Fruit fly (Drosophila melanogaster) whole organism, prepupa: ENCODE data around the gene CG11000.

Source experiments
- Blimp-1 ChIP-seq: fragments of 200-800 bp; sonication (Bioruptor generic); optimal IDR thresholded peaks from 3 replicates; lab custom pipeline; 2017; ENCODE audit warnings: missing biosample characterization, missing genetic modification characterization, mild to moderate bottlenecking, moderate library complexity, missing genetic modification reagents
- CG10631 ChIP-seq: fragments of 200-800 bp; sonication (Bioruptor generic); optimal IDR thresholded peaks from 2 replicates; lab custom pipeline; 2016; ENCODE audit warnings: missing biosample characterization, missing genetic modification characterization
- CG10669 ChIP-seq: fragments of 200-800 bp; sonication (Bioruptor generic); optimal IDR thresholded peaks from 3 replicates; lab custom pipeline; 2018; ENCODE audit warnings: missing biosample characterization, mild to moderate bottlenecking, missing genetic modification characterization, moderate library complexity
- CG11294 ChIP-seq: fragments of 200-800 bp; sonication (Bioruptor generic); IDR thresholded peaks from 2 replicates; pipeline ENCODE4 v1.3.6; 2022; ENCODE audit warnings: missing biosample characterization, missing genetic modification characterization
- CG11762 ChIP-seq: fragments of 200-800 bp; sonication (Bioruptor generic); optimal IDR thresholded peaks from 3 replicates; lab custom pipeline; 2016; ENCODE audit warnings: missing biosample characterization, missing genetic modification characterization; ENCODE audit not compliant: insufficient read depth
- CG11902 ChIP-seq: fragments of 200-800 bp; sonication (Bioruptor generic); optimal IDR thresholded peaks from 3 replicates; lab custom pipeline; 2016; ENCODE audit warnings: missing biosample characterization, missing genetic modification characterization
- CG1621 ChIP-seq: fragments of 200-800 bp; sonication (Bioruptor generic); optimal IDR thresholded peaks from 3 replicates; lab custom pipeline; 2018; ENCODE audit warnings: missing biosample characterization, mild to moderate bottlenecking, missing genetic modification characterization
- CG16779 ChIP-seq: fragments of 200-800 bp; sonication (Bioruptor generic); optimal IDR thresholded peaks from 3 replicates; lab custom pipeline; 2017; ENCODE audit warnings: missing biosample characterization, mild to moderate bottlenecking, missing genetic modification characterization
- CG31627 ChIP-seq: fragments of 200-800 bp; sonication (Bioruptor generic); optimal IDR thresholded peaks from 3 replicates; lab custom pipeline; 2016; ENCODE audit warnings: missing biosample characterization, missing genetic modification characterization
- CG3919 ChIP-seq: fragments of 200-800 bp; sonication (Bioruptor generic); optimal IDR thresholded peaks from 3 replicates; lab custom pipeline; 2016; ENCODE audit warnings: missing biosample characterization, missing genetic modification characterization
- CG4318 ChIP-seq: fragments of 200-800 bp; sonication (Bioruptor generic); optimal IDR thresholded peaks from 3 replicates; lab custom pipeline; 2017; ENCODE audit warnings: missing biosample characterization, mild to moderate bottlenecking, missing genetic modification characterization
- CG6276 ChIP-seq: fragments of 200-800 bp; sonication (Bioruptor generic); optimal IDR thresholded peaks from 2 replicates; lab custom pipeline; 2017; ENCODE audit warnings: missing biosample characterization, mild to moderate bottlenecking, missing genetic modification characterization
- CG6792 ChIP-seq: fragments of 200-800 bp; sonication (Bioruptor generic); optimal IDR thresholded peaks from 3 replicates; lab custom pipeline; 2016; ENCODE audit warnings: missing biosample characterization, missing genetic modification characterization
- CG7368 ChIP-seq: fragments of 200-800 bp; sonication (Bioruptor generic); optimal IDR thresholded peaks from 3 replicates; lab custom pipeline; 2016; ENCODE audit warnings: missing biosample characterization, missing genetic modification characterization
- CG8119 ChIP-seq: fragments of 200-800 bp; sonication (Bioruptor generic); IDR thresholded peaks from 3 replicates; pipeline ENCODE4 v1.3.6; 2022; ENCODE audit warnings: missing biosample characterization, missing genetic modification characterization
- CG8319 ChIP-seq: fragments of 200-800 bp; sonication (Bioruptor generic); optimal IDR thresholded peaks from 3 replicates; lab custom pipeline; 2016; ENCODE audit warnings: missing biosample characterization, missing genetic modification characterization
- CG8632 ChIP-seq: fragments of 200-800 bp; sonication (Bioruptor generic); optimal IDR thresholded peaks from 3 replicates; lab custom pipeline; 2016; ENCODE audit warnings: missing biosample characterization, missing genetic modification characterization
- CG9139 ChIP-seq: fragments of 200-800 bp; sonication (Bioruptor generic); optimal IDR thresholded peaks from 3 replicates; lab custom pipeline; 2017; ENCODE audit warnings: missing biosample characterization, mild to moderate bottlenecking, missing genetic modification characterization
- Eip75B ChIP-seq: fragments of 200-800 bp; sonication (Bioruptor generic); optimal IDR thresholded peaks from 3 replicates; lab custom pipeline; 2016; ENCODE audit warnings: missing biosample characterization, missing genetic modification characterization
- Eip78C ChIP-seq: fragments of 200-800 bp; sonication (Bioruptor generic); peaks from one replicate; lab custom pipeline; 2016; ENCODE audit warnings: missing biosample characterization, missing genetic modification characterization
- Eip93F ChIP-seq: fragments of 200-800 bp; sonication (Bioruptor generic); optimal IDR thresholded peaks from 2 replicates; lab custom pipeline; 2016; ENCODE audit warnings: missing biosample characterization, mild to moderate bottlenecking, missing genetic modification characterization
- Ets21C ChIP-seq: fragments of 200-800 bp; sonication (Bioruptor generic); optimal IDR thresholded peaks from 3 replicates; lab custom pipeline; 2016; ENCODE audit warnings: missing biosample characterization, missing genetic modification characterization
- Ets96B ChIP-seq: fragments of 200-800 bp; optimal IDR thresholded peaks from 2 replicates; lab custom pipeline; 2019; ENCODE audit warnings: missing biosample characterization, mild to moderate bottlenecking, missing genetic modification characterization, moderate library complexity
- Gug ChIP-seq: fragments of 200-800 bp; sonication (Bioruptor generic); IDR thresholded peaks from 2 replicates; pipeline ENCODE4 v1.3.6; 2022; ENCODE audit warnings: missing biosample characterization, missing genetic modification characterization
- Hr38 ChIP-seq: sonication (Bioruptor generic); optimal IDR thresholded peaks from 2 replicates; lab custom pipeline; 2016; ENCODE audit warnings: missing biosample characterization, missing genetic modification characterization
- Hr39 ChIP-seq: fragments of 200-800 bp; sonication (Bioruptor generic); optimal IDR thresholded peaks from 2 replicates; lab custom pipeline; 2016; ENCODE audit warnings: missing biosample characterization, missing genetic modification characterization
- Lpt ChIP-seq: fragments of 200-800 bp; sonication (Bioruptor generic); optimal IDR thresholded peaks from 3 replicates; lab custom pipeline; 2016; ENCODE audit warnings: missing biosample characterization, missing genetic modification characterization
- Met ChIP-seq: fragments of 200-800 bp; sonication (Bioruptor generic); optimal IDR thresholded peaks from 3 replicates; lab custom pipeline; 2016; ENCODE audit warnings: missing biosample characterization, missing genetic modification characterization
- Smox ChIP-seq: fragments of 200-800 bp; sonication (Bioruptor generic); optimal IDR thresholded peaks from 3 replicates; lab custom pipeline; 2016; ENCODE audit warnings: missing biosample characterization, missing genetic modification characterization
- Sox102F ChIP-seq: fragments of 200-800 bp; sonication (Bioruptor generic); optimal IDR thresholded peaks from 2 replicates; lab custom pipeline; 2016; ENCODE audit warnings: missing biosample characterization, mild to moderate bottlenecking, missing genetic modification characterization
- Sox14 ChIP-seq: fragments of 200-800 bp; sonication (Bioruptor generic); optimal IDR thresholded peaks from 3 replicates; lab custom pipeline; 2016; ENCODE audit warnings: missing biosample characterization, missing genetic modification characterization
- Sox15 ChIP-seq: fragments of 200-800 bp; sonication (Bioruptor generic); optimal IDR thresholded peaks from 3 replicates; lab custom pipeline; 2016; ENCODE audit warnings: missing biosample characterization, missing genetic modification characterization
- achi ChIP-seq: fragments of 200-800 bp; sonication (Bioruptor generic); optimal IDR thresholded peaks from 3 replicates; lab custom pipeline; 2016; ENCODE audit warnings: missing biosample characterization, missing genetic modification characterization
- acj6 ChIP-seq: fragments of 200-800 bp; sonication (Bioruptor generic); optimal IDR thresholded peaks from 3 replicates; lab custom pipeline; 2016; ENCODE audit warnings: missing biosample characterization, missing genetic modification characterization
- cyc ChIP-seq: fragments of 200-800 bp; sonication (Bioruptor generic); optimal IDR thresholded peaks from 3 replicates; lab custom pipeline; 2016; ENCODE audit warnings: missing biosample characterization, missing genetic modification characterization
- dac ChIP-seq: fragments of 200-800 bp; sonication (Bioruptor generic); optimal IDR thresholded peaks from 2 replicates; lab custom pipeline; 2017; ENCODE audit warnings: missing biosample characterization, mild to moderate bottlenecking, missing genetic modification characterization
- dsx ChIP-seq: fragments of 200-800 bp; optimal IDR thresholded peaks from 3 replicates; lab custom pipeline; 2019; ENCODE audit warnings: missing biosample characterization, mild to moderate bottlenecking, missing genetic modification characterization, moderate library complexity; ENCODE audit not compliant: poor library complexity, severe bottlenecking
- eg ChIP-seq: fragments of 200-800 bp; sonication (Bioruptor generic); IDR thresholded peaks from 3 replicates; pipeline ENCODE4 v1.3.6; 2022; ENCODE audit warnings: missing biosample characterization, missing genetic modification characterization
- fd59A ChIP-seq: fragments of 200-800 bp; sonication (Bioruptor generic); optimal IDR thresholded peaks from 2 replicates; lab custom pipeline; 2017; ENCODE audit warnings: missing biosample characterization, mild to moderate bottlenecking, missing genetic modification characterization, missing genetic modification reagents
- fd85E ChIP-seq: fragments of 200-800 bp; sonication (Bioruptor generic); optimal IDR thresholded peaks from 3 replicates; lab custom pipeline; 2016; ENCODE audit warnings: missing biosample characterization, missing genetic modification characterization
- fkh ChIP-seq: fragments of 200-800 bp; sonication (Bioruptor generic); optimal IDR thresholded peaks from 3 replicates; lab custom pipeline; 2017; ENCODE audit warnings: missing biosample characterization, mild to moderate bottlenecking, missing genetic modification characterization, moderate library complexity
- lz ChIP-seq: fragments of 200-800 bp; sonication (Bioruptor generic); optimal IDR thresholded peaks from 3 replicates; lab custom pipeline; 2016; ENCODE audit warnings: missing biosample characterization, missing genetic modification characterization
- net ChIP-seq: fragments of 200-800 bp; sonication (Bioruptor generic); optimal IDR thresholded peaks from 3 replicates; lab custom pipeline; 2016; ENCODE audit warnings: missing biosample characterization, missing genetic modification characterization
- pdm3 ChIP-seq: fragments of 200-800 bp; sonication (Bioruptor generic); optimal IDR thresholded peaks from 3 replicates; lab custom pipeline; 2016; ENCODE audit warnings: missing biosample characterization, missing genetic modification characterization
- salr ChIP-seq, 2 experiments: fragments of 200-800 bp; sonication (Bioruptor generic); optimal IDR thresholded peaks; 3 replicates each; lab custom pipeline; 2016 to 2018; ENCODE audit warnings: missing biosample characterization in 2 of 2, missing genetic modification characterization in 2 of 2, mild to moderate bottlenecking in 1 of 2
- spab ChIP-seq: fragments of 200-800 bp; sonication (Bioruptor generic); optimal IDR thresholded peaks from 2 replicates; lab custom pipeline; 2017; ENCODE audit warnings: missing biosample characterization, mild to moderate bottlenecking, missing genetic modification characterization, missing genetic modification reagents
- ss ChIP-seq, 2 experiments: fragments of 200-800 bp; sonication (Bioruptor generic); optimal IDR thresholded peaks; 2 replicates in 1 of 2; 3 replicates in 1 of 2; lab custom pipeline; 2017 to 2018; ENCODE audit warnings: mild to moderate bottlenecking in 2 of 2, missing biosample characterization in 2 of 2, missing genetic modification characterization in 2 of 2, moderate library complexity in 1 of 2
- svp ChIP-seq: fragments of 200-800 bp; sonication (Bioruptor generic); peaks from one replicate; lab custom pipeline; 2016; ENCODE audit warnings: missing biosample characterization, missing genetic modification characterization
- topi ChIP-seq: fragments of 200-800 bp; sonication (Bioruptor generic); optimal IDR thresholded peaks from 3 replicates; lab custom pipeline; 2016; ENCODE audit warnings: missing biosample characterization, missing genetic modification characterization
- vri ChIP-seq: fragments of 200-800 bp; sonication (Bioruptor generic); optimal IDR thresholded peaks from 3 replicates; lab custom pipeline; 2016; ENCODE audit warnings: missing biosample characterization, mild to moderate bottlenecking, missing genetic modification characterization

CG11000 gene

DNA sequence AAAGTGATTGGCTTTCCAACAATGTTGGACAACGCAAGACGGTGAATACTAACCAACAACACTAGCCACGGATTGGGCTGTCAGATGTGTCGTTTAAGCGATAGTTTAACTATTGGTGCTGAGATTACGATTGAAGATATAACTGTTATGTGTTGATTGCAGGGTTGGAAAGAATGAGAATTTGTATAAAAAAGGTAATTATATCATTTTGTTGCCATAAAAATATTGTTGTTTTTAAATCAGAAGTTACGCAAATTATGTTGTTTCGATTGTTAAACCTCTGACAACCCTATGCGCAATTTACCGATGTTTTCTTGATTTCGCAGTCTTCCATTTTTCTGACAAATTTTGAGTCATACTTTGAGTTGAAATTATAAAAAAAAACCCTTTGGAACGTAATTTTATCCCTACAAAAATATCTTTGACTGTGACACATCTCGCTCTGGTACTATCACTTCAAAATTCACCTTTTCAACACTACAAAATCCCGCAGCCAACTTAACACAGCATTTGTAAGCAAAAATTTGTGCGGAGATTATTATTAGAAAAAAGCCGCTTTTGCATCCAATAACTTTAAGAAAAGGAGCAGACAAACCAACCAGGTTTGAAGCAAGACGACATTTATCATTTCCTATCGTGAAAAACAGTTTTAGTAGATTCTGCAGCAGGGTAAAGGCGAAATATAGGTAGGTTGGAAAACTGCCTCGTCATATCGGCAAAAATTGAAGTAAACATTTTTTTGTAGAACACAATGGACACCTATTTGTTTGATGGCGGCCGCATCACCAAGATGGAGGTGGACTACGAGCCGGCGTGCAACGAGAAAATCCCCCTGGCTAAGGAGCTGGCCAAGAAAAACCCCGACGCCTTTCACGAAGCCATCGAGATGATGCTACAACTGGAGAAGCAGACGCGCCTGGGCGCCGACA is 12.8 kb upstream of the CG11000 start, which contains the start of the genes Hat1 and Rpn5:
Gene Hat1 (minus strand): TSS at position 360 of the 929 bp plus-strand sequence.
Gene Rpn5 (plus strand): TSS at position 469 of the 929 bp plus-strand sequence.
- TF ChIP-seq eg (GFP tag; lab: Robert Waterston, UW) = peak; percentile 61; the same call in 2 of the 3 replicates
- TF ChIP-seq Smox (GFP tag; lab: Kevin White, UChicago) = peak; percentile 89
- TF ChIP-seq Eip75B (GFP tag; lab: Kevin White, UChicago) = peak; percentile 92
- TF ChIP-seq dac = peak; percentile 48
- peak; percentile 92 for TF ChIP-seq Hr39 (GFP tag; lab: Kevin White, UChicago)
- TF ChIP-seq lz (GFP tag; lab: Kevin White, UChicago) = peak; percentile 92
- TF ChIP-seq Ets96B = peak; percentile 60
- TF ChIP-seq Gug (GFP tag; lab: Robert Waterston, UW) = peak; percentile 59
- no peak for TF ChIP-seq fkh
- peak; percentile 48; the same call in 2 of the 3 replicates for TF ChIP-seq CG8119 (GFP tag; lab: Robert Waterston, UW)
- TF ChIP-seq CG6792 = peak; percentile 86
- peak; percentile 55 to 92 for TF ChIP-seq salr (GFP tag; optimal IDR thresholded peaks at IDR 0.05; lab: Kevin White, UChicago)
- TF ChIP-seq CG3919 (GFP tag; lab: Kevin White, UChicago) = peak; percentile 86
- peak; percentile 46 for TF ChIP-seq spab (GFP tag; lab: Kevin White, UChicago)
- TF ChIP-seq CG11902 (GFP tag; lab: Kevin White, UChicago) = peak; percentile 81
- TF ChIP-seq Ets21C = peak; percentile 90
- TF ChIP-seq pdm3 (GFP tag; lab: Kevin White, UChicago) = peak; percentile 90
- peak; percentile 92 for TF ChIP-seq CG10631
- TF ChIP-seq CG8632 (GFP tag; lab: Kevin White, UChicago) = peak; percentile 77
- peak; percentile 94 for TF ChIP-seq Eip78C (GFP tag; lab: Kevin White, UChicago)
- peak; percentile 87 for TF ChIP-seq Sox102F (GFP tag; lab: Kevin White, UChicago)
- TF ChIP-seq cyc = peak; percentile 92
- peak; percentile 74 for TF ChIP-seq CG7368 (GFP tag; lab: Kevin White, UChicago)
- TF ChIP-seq fd59A (GFP tag; lab: Kevin White, UChicago) = peak; percentile 71
- peak; percentile 51 for TF ChIP-seq dsx (GFP tag; lab: Kevin White, UChicago)
- peak; percentile 30 for TF ChIP-seq Hr38 (GFP tag; lab: Kevin White, UChicago)
- TF ChIP-seq CG16779 = no peak
- TF ChIP-seq CG10669 (GFP tag; lab: Kevin White, UChicago) = no peak
- peak; percentile 59 for TF ChIP-seq Lpt (GFP tag; lab: Kevin White, UChicago)
- TF ChIP-seq Blimp-1 = peak; percentile 59
- TF ChIP-seq CG11294 (GFP tag; lab: Robert Waterston, UW) = peak; percentile 52; the same call in 1 of the 2 replicates
- peak; percentile 91 for TF ChIP-seq Sox14 (GFP tag; lab: Kevin White, UChicago)
- no peak for TF ChIP-seq Eip93F
- TF ChIP-seq CG6276 (GFP tag; lab: Kevin White, UChicago) = no peak
- peak; percentile 94 for TF ChIP-seq CG31627
- peak; percentile 77 for TF ChIP-seq vri (GFP tag; lab: Kevin White, UChicago)
- TF ChIP-seq topi = peak; percentile 91
- TF ChIP-seq CG1621 = peak; percentile 7
- peak; percentile 8 for TF ChIP-seq CG9139
- TF ChIP-seq CG4318 = peak; percentile 64
- peak; percentile 94 for TF ChIP-seq achi
- TF ChIP-seq CG11762 (GFP tag; lab: Kevin White, UChicago) = peak; percentile 68
- TF ChIP-seq fd85E (GFP tag; lab: Kevin White, UChicago) = peak; percentile 72
- peak; percentile 83 for TF ChIP-seq Sox15 (GFP tag; lab: Kevin White, UChicago)
- TF ChIP-seq CG8319 (GFP tag; lab: Kevin White, UChicago) = peak; percentile 72
- TF ChIP-seq net = peak; percentile 67
- TF ChIP-seq svp (GFP tag; lab: Kevin White, UChicago) = peak; percentile 92
- peak; percentile 87 for TF ChIP-seq acj6 (GFP tag; lab: Kevin White, UChicago)
- peak; percentile 87 for TF ChIP-seq Met (GFP tag; lab: Kevin White, UChicago)
- TF ChIP-seq ss (GFP tag; optimal IDR thresholded peaks at IDR 0.05; lab: Kevin White, UChicago) = peak; percentile 20 to 57
